Fruit fly (Drosophila melanogaster) whole organism, embryonic: ENCODE measurements around the gene SCCRO.

Source experiments
- Antp ChIP-seq: fragments of 200-800 bp; sonication (Bioruptor generic); optimal IDR thresholded peaks from 3 replicates; lab custom pipeline; 2016; ENCODE audit warnings: missing biosample characterization, missing genetic modification characterization
- B-H1 ChIP-seq: fragments of 200-800 bp; sonication (Bioruptor generic); IDR thresholded peaks from 3 replicates; pipeline ENCODE4 v1.3.6; 2022; ENCODE audit warnings: missing biosample characterization, missing genetic modification characterization
- B-H2 ChIP-seq: fragments of 200-800 bp; sonication (Bioruptor generic); optimal IDR thresholded peaks from 2 replicates; lab custom pipeline; 2018; ENCODE audit warnings: missing biosample characterization, mild to moderate bottlenecking, missing genetic modification characterization
- Blimp-1 ChIP-seq: fragments of 200-800 bp; sonication (Bioruptor generic); optimal IDR thresholded peaks from 3 replicates; lab custom pipeline; 2018; ENCODE audit warnings: missing biosample characterization, missing genetic modification characterization, mild to moderate bottlenecking, moderate library complexity, missing genetic modification reagents
- BtbVII ChIP-seq: fragments of 200-800 bp; sonication (Bioruptor generic); optimal IDR thresholded peaks from 3 replicates; lab custom pipeline; 2017; ENCODE audit warnings: missing biosample characterization, mild to moderate bottlenecking, missing genetic modification characterization
- Bteb2 ChIP-seq: fragments of 200-800 bp; sonication (Bioruptor generic); optimal IDR thresholded peaks from 2 replicates; lab custom pipeline; 2016; ENCODE audit warnings: missing biosample characterization, missing genetic modification characterization
- C15 ChIP-seq: fragments of 200-800 bp; sonication (Bioruptor generic); IDR thresholded peaks from 3 replicates; pipeline ENCODE4 v1.3.6; 2022; ENCODE audit warnings: missing biosample characterization, missing genetic modification characterization
- CG10431 ChIP-seq: fragments of 200-800 bp; sonication (Bioruptor generic); optimal IDR thresholded peaks from 3 replicates; lab custom pipeline; 2018; ENCODE audit warnings: missing biosample characterization, mild to moderate bottlenecking, missing genetic modification characterization
- CG10565 ChIP-seq: fragments of 200-800 bp; sonication (Bioruptor generic); optimal IDR thresholded peaks from 3 replicates; lab custom pipeline; 2016; ENCODE audit warnings: missing biosample characterization, mild to moderate bottlenecking, missing genetic modification characterization
- CG10654 ChIP-seq: fragments of 200-800 bp; sonication (Bioruptor generic); optimal IDR thresholded peaks from 2 replicates; lab custom pipeline; 2016; ENCODE audit warnings: missing biosample characterization, missing genetic modification characterization
- CG13775 ChIP-seq: fragments of 200-800 bp; sonication (Bioruptor generic); optimal IDR thresholded peaks from 3 replicates; lab custom pipeline; 2017; ENCODE audit warnings: missing biosample characterization, mild to moderate bottlenecking, missing genetic modification characterization
- CG14441 ChIP-seq: fragments of 200-800 bp; sonication (Bioruptor generic); IDR thresholded peaks from 2 replicates; pipeline ENCODE4 v1.3.6; 2022; ENCODE audit warnings: missing biosample characterization, missing genetic modification characterization
- CG14965 ChIP-seq: fragments of 200-800 bp; sonication (Bioruptor generic); optimal IDR thresholded peaks from 2 replicates; lab custom pipeline; 2016; ENCODE audit warnings: missing biosample characterization, missing genetic modification characterization, borderline replicate concordance
- CG15011 ChIP-seq: fragments of 200-800 bp; sonication (Bioruptor generic); optimal IDR thresholded peaks from 3 replicates; lab custom pipeline; 2018; ENCODE audit warnings: missing biosample characterization, mild to moderate bottlenecking, missing genetic modification characterization
- CG15479 ChIP-seq: fragments of 200-800 bp; sonication (Bioruptor generic); optimal IDR thresholded peaks from 3 replicates; lab custom pipeline; 2019; ENCODE audit warnings: missing biosample characterization, mild to moderate bottlenecking, missing genetic modification characterization, moderate library complexity
- CG17568 ChIP-seq: fragments of 200-800 bp; sonication (Bioruptor generic); optimal IDR thresholded peaks from 2 replicates; lab custom pipeline; 2018; ENCODE audit warnings: missing biosample characterization, mild to moderate bottlenecking, missing genetic modification characterization, moderate library complexity
- CG17829 ChIP-seq: fragments of 200-800 bp; optimal IDR thresholded peaks from 2 replicates; lab custom pipeline; 2019; ENCODE audit warnings: missing biosample characterization, mild to moderate bottlenecking, missing genetic modification characterization, moderate library complexity
- CG17912 ChIP-seq: fragments of 200-800 bp; sonication (Bioruptor generic); optimal IDR thresholded peaks from 2 replicates; lab custom pipeline; 2018; ENCODE audit warnings: missing biosample characterization, mild to moderate bottlenecking, missing genetic modification characterization
- CG2202 ChIP-seq: fragments of 200-800 bp; sonication (Bioruptor generic); optimal IDR thresholded peaks from 2 replicates; lab custom pipeline; 2018; ENCODE audit warnings: missing biosample characterization, mild to moderate bottlenecking, missing genetic modification characterization
- CG30431 ChIP-seq: fragments of 200-800 bp; sonication (Bioruptor generic); optimal IDR thresholded peaks from 2 replicates; lab custom pipeline; 2017; ENCODE audit warnings: missing biosample characterization, missing genetic modification characterization
- CG43689 ChIP-seq: fragments of 200-800 bp; sonication (Bioruptor generic); IDR thresholded peaks from 2 replicates; pipeline ENCODE4 v1.3.6; 2022; ENCODE audit warnings: missing biosample characterization, missing genetic modification characterization
- CG4404 ChIP-seq: fragments of 200-800 bp; sonication (Bioruptor generic); IDR thresholded peaks from 2 replicates; pipeline ENCODE4 v1.3.6; 2022; ENCODE audit warnings: missing biosample characterization, missing genetic modification characterization
- CG6765 ChIP-seq: fragments of 200-800 bp; sonication (Bioruptor generic); optimal IDR thresholded peaks from 3 replicates; lab custom pipeline; 2017; ENCODE audit warnings: missing biosample characterization, mild to moderate bottlenecking, missing genetic modification characterization
- CG7357 ChIP-seq: fragments of 200-800 bp; sonication (Bioruptor generic); IDR thresholded peaks from 3 replicates; pipeline ENCODE4 v1.3.6; 2022; ENCODE audit warnings: missing biosample characterization, missing genetic modification characterization
- CG7556 ChIP-seq: fragments of 200-800 bp; sonication (Bioruptor generic); optimal IDR thresholded peaks from 2 replicates; lab custom pipeline; 2017; ENCODE audit warnings: missing biosample characterization, mild to moderate bottlenecking, missing genetic modification characterization
- CG9437 ChIP-seq: fragments of 200-800 bp; sonication (Bioruptor generic); optimal IDR thresholded peaks from 2 replicates; lab custom pipeline; 2018; ENCODE audit warnings: missing biosample characterization, mild to moderate bottlenecking, missing genetic modification characterization
- CG9727 ChIP-seq: fragments of 200-800 bp; sonication (Bioruptor generic); optimal IDR thresholded peaks from 3 replicates; lab custom pipeline; 2017; ENCODE audit warnings: missing biosample characterization, mild to moderate bottlenecking, missing genetic modification characterization
- D19A ChIP-seq: fragments of 200-800 bp; optimal IDR thresholded peaks from 3 replicates; lab custom pipeline; 2019; ENCODE audit warnings: missing biosample characterization, mild to moderate bottlenecking, missing genetic modification characterization, moderate library complexity
- Dad ChIP-seq: fragments of 200-800 bp; sonication (Bioruptor generic); optimal IDR thresholded peaks from 3 replicates; lab custom pipeline; 2016; ENCODE audit warnings: missing biosample characterization, missing genetic modification characterization
- Deaf1 ChIP-seq: fragments of 200-800 bp; optimal IDR thresholded peaks from 3 replicates; lab custom pipeline; 2019; ENCODE audit warnings: missing biosample characterization, mild to moderate bottlenecking, missing genetic modification characterization, moderate library complexity
- Fer2 ChIP-seq: fragments of 200-800 bp; sonication (Bioruptor generic); optimal IDR thresholded peaks from 2 replicates; lab custom pipeline; 2018; ENCODE audit warnings: missing biosample characterization, mild to moderate bottlenecking, missing genetic modification characterization, moderate library complexity
- H2.0 ChIP-seq: fragments of 200-800 bp; sonication (Bioruptor generic); IDR thresholded peaks from 2 replicates; pipeline ENCODE4 v1.3.6; 2022; ENCODE audit warnings: missing biosample characterization, missing genetic modification characterization
- Lhr ChIP-seq: fragments of 200-800 bp; sonication (Bioruptor generic); optimal IDR thresholded peaks from 3 replicates; lab custom pipeline; 2017; ENCODE audit warnings: mild to moderate bottlenecking, missing biosample characterization, missing genetic modification reagents, missing genetic modification characterization
- MTF-1 ChIP-seq: fragments of 200-800 bp; sonication (Bioruptor generic); optimal IDR thresholded peaks from 2 replicates; lab custom pipeline; 2018; ENCODE audit warnings: missing biosample characterization, mild to moderate bottlenecking, missing genetic modification characterization, borderline replicate concordance
- Med ChIP-seq: fragments of 200-800 bp; sonication (Bioruptor generic); peaks from one replicate; lab custom pipeline; 2016; ENCODE audit warnings: missing biosample characterization, missing genetic modification characterization, mild to moderate bottlenecking, inconsistent platforms, moderate library complexity
- Meics ChIP-seq: fragments of 200-800 bp; sonication (Bioruptor generic); optimal IDR thresholded peaks from 2 replicates; lab custom pipeline; 2017; ENCODE audit warnings: missing biosample characterization, mild to moderate bottlenecking, missing genetic modification characterization
- Taf1 ChIP-seq: fragments of 200-800 bp; sonication (Bioruptor generic); IDR thresholded peaks from 2 replicates; pipeline ENCODE4 v1.3.6; 2022; ENCODE audit warnings: missing biosample characterization, missing genetic modification characterization
- ap ChIP-seq: fragments of 200-800 bp; sonication (Bioruptor generic); IDR thresholded peaks from 2 replicates; pipeline ENCODE4 v1.3.6; 2022; ENCODE audit warnings: missing biosample characterization, missing genetic modification characterization
- chn ChIP-seq: fragments of 200-800 bp; sonication (Bioruptor generic); optimal IDR thresholded peaks from 2 replicates; lab custom pipeline; 2016; ENCODE audit warnings: missing biosample characterization, missing genetic modification characterization
- croc ChIP-seq: fragments of 200-800 bp; sonication (Bioruptor generic); conservative IDR thresholded peaks from 3 replicates; pipeline ENCODE4 v1.3.6; 2022; ENCODE audit warnings: missing biosample characterization, missing genetic modification characterization
- gcm2 ChIP-seq: fragments of 200-800 bp; sonication (Bioruptor generic); optimal IDR thresholded peaks from 2 replicates; lab custom pipeline; 2016; ENCODE audit warnings: missing biosample characterization, missing genetic modification characterization
- gfzf ChIP-seq: fragments of 200-800 bp; sonication (Bioruptor generic); optimal IDR thresholded peaks from 2 replicates; lab custom pipeline; 2016; ENCODE audit warnings: missing biosample characterization, mild to moderate bottlenecking, missing genetic modification characterization, moderate library complexity
- grau ChIP-seq: fragments of 200-800 bp; optimal IDR thresholded peaks from 3 replicates; lab custom pipeline; 2019; ENCODE audit warnings: missing biosample characterization, mild to moderate bottlenecking, missing genetic modification characterization, moderate library complexity
- jigr1 ChIP-seq: fragments of 200-800 bp; sonication (Bioruptor generic); IDR thresholded peaks from 3 replicates; pipeline ENCODE4 v1.3.6; 2022; ENCODE audit warnings: missing biosample characterization, missing genetic modification characterization
- lmd ChIP-seq: fragments of 200-800 bp; sonication (Bioruptor generic); IDR thresholded peaks from 2 replicates; pipeline ENCODE4 v1.3.6; 2022; ENCODE audit warnings: missing biosample characterization, missing genetic modification characterization
- lola ChIP-seq, 3 experiments: fragments of >200 bp in 2 of 3; fragments of 200-800 bp in 1 of 3; sonication (Bioruptor generic) in 1 of 3; optimal IDR thresholded peaks; 2 replicates each; lab custom pipeline; 2017 to 2019; ENCODE audit warnings: missing biosample characterization in 3 of 3, missing genetic modification characterization in 3 of 3, mild to moderate bottlenecking in 1 of 3, moderate library complexity in 1 of 3
- org-1 ChIP-seq: fragments of 200-800 bp; sonication (Bioruptor generic); optimal IDR thresholded peaks from 2 replicates; lab custom pipeline; 2017; ENCODE audit warnings: missing biosample characterization, missing genetic modification characterization
- pfk ChIP-seq: fragments of 200-800 bp; sonication (Bioruptor generic); optimal IDR thresholded peaks from 2 replicates; lab custom pipeline; 2018; ENCODE audit warnings: missing biosample characterization, mild to moderate bottlenecking, missing genetic modification characterization, moderate library complexity
- rib ChIP-seq: fragments of 200-800 bp; sonication (Bioruptor generic); IDR thresholded peaks from 2 replicates; pipeline ENCODE4 v1.3.6; 2022; ENCODE audit warnings: missing biosample characterization, missing genetic modification characterization
- sc ChIP-seq, 3 experiments: fragments of >200 bp in 2 of 3; fragments of 200-800 bp in 1 of 3; sonication (Bioruptor generic) in 1 of 3; optimal IDR thresholded peaks; 2 replicates in 2 of 3; 3 replicates in 1 of 3; lab custom pipeline; 2017; ENCODE audit warnings: mild to moderate bottlenecking in 1 of 3, missing biosample characterization in 1 of 3, missing genetic modification characterization in 1 of 3, missing genetic modification reagents in 1 of 3
- sens ChIP-seq: fragments of 200-800 bp; sonication (Bioruptor generic); peaks from one replicate; lab custom pipeline; 2016; ENCODE audit warnings: missing biosample characterization, missing genetic modification characterization

Gene SCCRO

DNA sequence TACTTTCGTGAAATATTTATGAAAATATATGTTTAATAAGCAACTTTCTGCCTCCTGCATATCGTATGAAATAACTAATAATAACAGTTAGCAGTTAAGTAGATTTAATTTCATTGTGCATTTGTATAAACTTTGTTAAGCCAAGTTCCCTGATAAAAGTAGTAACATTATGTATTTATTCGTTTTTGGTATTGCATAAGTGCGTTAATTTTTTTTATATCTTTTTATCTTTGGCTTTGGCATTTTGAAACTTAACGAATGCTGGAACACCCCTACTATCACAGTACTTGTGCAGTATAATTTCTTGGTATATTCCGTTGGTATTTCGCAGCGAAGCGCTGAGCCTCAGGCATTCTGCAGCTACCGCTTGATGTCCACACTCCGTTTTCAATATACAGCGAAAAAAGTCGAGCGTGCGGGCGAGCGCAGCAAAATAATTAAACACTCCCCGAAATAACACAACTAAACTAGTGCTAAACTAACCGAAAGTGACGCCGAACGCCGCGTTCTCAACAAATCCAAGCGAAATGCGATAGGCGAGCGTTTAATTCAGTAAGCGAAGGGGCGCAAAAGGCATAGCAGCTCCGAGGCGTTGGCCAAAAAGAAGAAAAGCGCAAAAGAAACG lies 25.4 kb downstream of the SCCRO start, which contains the start of gene RhoGAP71E (continued):
- TF ChIP-seq Deaf1 (peak; percentile 35), gfzf (GFP tag; lab: Kevin White, UChicago) (peak; percentile 89), Med (GFP tag; lab: Kevin White, UChicago) (peak; percentile 91), Meics (GFP tag; lab: Kevin White, UChicago) (peak; percentile 62), sc (optimal IDR thresholded peaks at IDR 0.05; lab: Kevin White, UChicago) (no peak), sc (GFP tag; optimal IDR thresholded peaks at IDR 0.05; lab: Kevin White, UChicago) (no peak), B-H2 (GFP tag; lab: Kevin White, UChicago) (peak; percentile 8), sens (GFP tag; lab: Kevin White, UChicago) (peak; percentile 84), CG10654 (GFP tag; lab: Kevin White, UChicago) (no peak), Dad (no peak), CG15011 (GFP tag; lab: Kevin White, UChicago) (peak; percentile 13), B-H1 (peak; percentile 27; the same call in 1 of the 3 replicates), org-1 (GFP tag; lab: Kevin White, UChicago) (no peak), rib (peak; percentile 54), CG14441 (GFP tag; lab: Robert Waterston, UW) (no peak), chn (GFP tag; lab: Kevin White, UChicago) (no peak), CG17568 (GFP tag; lab: Kevin White, UChicago) (no peak), Lhr (peak; percentile 34), CG10431 (GFP tag; lab: Kevin White, UChicago) (no peak), C15 (GFP tag; lab: Robert Waterston, UW) (no peak), lmd (peak; percentile 32; the same call in 1 of the 2 replicates), Taf1 (GFP tag; lab: Robert Waterston, UW) (no peak), D19A (tag; lab: Kevin White, UChicago) (no peak), CG13775 (GFP tag; lab: Kevin White, UChicago) (no peak), CG17912 (GFP tag; lab: Kevin White, UChicago) (peak; percentile 66), ap (GFP tag; lab: Robert Waterston, UW) (no peak), CG7357 (GFP tag; lab: Robert Waterston, UW) (no peak), BtbVII (GFP tag; lab: Kevin White, UChicago) (peak; percentile 9), MTF-1 (GFP tag; lab: Kevin White, UChicago) (peak; percentile 41), CG4404 (no peak), CG2202 (tag; lab: Kevin White, UChicago) (no peak), jigr1 (GFP tag; lab: Robert Waterston, UW) (no peak), CG9727 (GFP tag; lab: Kevin White, UChicago) (peak; percentile 37), pfk (GFP tag; lab: Kevin White, UChicago) (peak; percentile 26), croc (GFP tag; lab: Robert Waterston, UW) (no peak), Fer2 (tag; lab: Kevin White, UChicago) (peak; percentile 40), grau (tag; lab: Kevin White, UChicago) (peak; percentile 63), Antp (GFP tag; lab: Kevin White, UChicago) (no peak), CG17829 (tag; lab: Kevin White, UChicago) (peak; percentile 73)

DNA sequence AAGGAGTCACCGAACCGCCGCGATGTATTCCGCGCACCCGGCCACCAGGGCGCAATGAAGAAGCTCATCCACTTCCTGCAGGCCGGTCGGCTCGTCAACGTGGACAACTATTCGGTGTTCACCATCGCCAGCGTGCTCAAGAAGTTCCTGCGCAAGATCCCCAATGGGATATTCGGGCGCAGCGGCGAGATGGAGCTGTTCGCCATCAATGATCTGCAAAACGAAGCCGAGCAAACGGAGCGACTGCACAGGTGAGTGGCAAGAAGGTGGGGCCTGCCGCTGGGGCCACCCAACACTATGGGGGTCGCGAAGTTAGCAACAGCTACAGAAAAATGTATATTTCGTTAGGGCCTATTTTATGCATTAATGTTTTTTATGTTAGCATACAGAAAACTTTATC lies 26.5 kb downstream of the SCCRO start:
- TF ChIP-seq Bteb2 (GFP tag; lab: Kevin White, UChicago), result no peak
- no peak for TF ChIP-seq Blimp-1 (GFP tag; lab: Kevin White, UChicago)
- TF ChIP-seq CG14965 (GFP tag; lab: Kevin White, UChicago), result no peak
- TF ChIP-seq CG30431, result no peak
- TF ChIP-seq CG9437 (GFP tag; lab: Kevin White, UChicago), result no peak
- TF ChIP-seq lola (GFP tag; optimal IDR thresholded peaks at IDR 0.05; lab: Kevin White, UChicago), result no peak
- TF ChIP-seq CG10565, result no peak
- TF ChIP-seq CG7556 (GFP tag; lab: Kevin White, UChicago), result no peak
- 0 out of 2 replicates have a peak, but pooled peaks have one; percentile 11 for TF ChIP-seq H2.0 (GFP tag; lab: Robert Waterston, UW)
- TF ChIP-seq CG15011 (GFP tag; lab: Kevin White, UChicago), result no peak
- TF ChIP-seq gcm2 (GFP tag; lab: Kevin White, UChicago), result no peak
- TF ChIP-seq CG43689, result no peak
- TF ChIP-seq CG15479 (GFP tag; lab: Kevin White, UChicago), result no peak
- no peak for TF ChIP-seq CG6765 (GFP tag; lab: Kevin White, UChicago)
